Fruit fly (Drosophila melanogaster): ENCODE measurements around the gene CG9663.

Gene CG9663

DNA sequence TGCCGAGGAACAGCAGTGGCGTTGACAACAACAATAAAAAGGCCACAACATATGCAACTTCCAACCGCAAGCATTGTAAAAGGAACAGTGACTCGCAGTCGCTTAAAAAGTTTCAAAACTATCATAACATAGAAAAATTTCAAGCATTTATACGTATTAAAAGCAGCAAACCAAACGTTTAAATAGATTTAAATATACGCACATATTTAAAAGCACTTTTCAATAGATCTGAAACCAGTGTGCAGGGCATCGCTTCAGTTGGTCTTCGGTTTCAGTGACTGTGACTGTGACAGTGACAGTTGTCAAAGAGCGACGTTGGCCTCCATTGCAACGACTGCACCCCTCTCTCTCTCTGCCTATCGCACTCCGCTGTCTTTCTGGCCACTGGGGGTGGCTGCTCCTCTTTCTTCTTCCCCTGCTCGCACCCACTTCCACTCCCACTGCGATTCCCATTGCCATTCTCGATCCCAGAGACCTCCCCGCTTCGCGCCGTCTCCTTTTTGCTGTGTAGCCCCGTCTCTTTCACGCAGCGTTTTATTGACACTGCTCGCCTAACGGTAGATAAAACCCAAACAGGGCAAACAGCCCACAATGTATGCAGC, 45.3 kb upstream of the CG9663 start (continued):
- TF ChIP-seq CG14710 (tag; optimal IDR thresholded peaks at IDR 0.05) = peak; percentile 66
- peak; percentile 95 for TF ChIP-seq ase (GFP tag; IDR thresholded peaks at IDR 0.05)
- peak; percentile 54; the same call in 1 of the 2 replicates for TF ChIP-seq Oaz (GFP tag; IDR thresholded peaks at IDR 0.05)
- TF ChIP-seq dmrt11E (tag; optimal IDR thresholded peaks at IDR 0.05) = peak; percentile 56
- no peak for TF ChIP-seq exex (tag; optimal IDR thresholded peaks at IDR 0.05)
- peak; percentile 32 for TF ChIP-seq lilli (GFP tag; optimal IDR thresholded peaks at IDR 0.05)
- TF ChIP-seq kay (GFP tag; optimal IDR thresholded peaks at IDR 0.05) = peak; percentile 68
- TF ChIP-seq CG16779 (GFP tag; IDR thresholded peaks at IDR 0.05) = no peak; the same call in 1 of the 2 replicates
- peak; percentile 81 for TF ChIP-seq CG7839 (tag; optimal IDR thresholded peaks at IDR 0.05)
- TF ChIP-seq CG14860 (GFP tag; IDR thresholded peaks at IDR 0.05; ENCODE audit: partially characterized antibody) = peak; percentile 60; the same call in 2 of the 3 replicates
- no peak for TF ChIP-seq amos (GFP tag; IDR thresholded peaks at IDR 0.05; ENCODE audit: partially characterized antibody)
- peak; percentile 83 for TF ChIP-seq nau (GFP tag; optimal IDR thresholded peaks at IDR 0.05)
- TF ChIP-seq CG6254 (GFP tag; optimal IDR thresholded peaks at IDR 0.05) = peak; percentile 79
- TF ChIP-seq run (tag; optimal IDR thresholded peaks at IDR 0.05) = peak; percentile 81
- TF ChIP-seq corto (GFP tag; optimal IDR thresholded peaks at IDR 0.05) = peak; percentile 42
- TF ChIP-seq Gsc (GFP tag; IDR thresholded peaks at IDR 0.05) = peak; percentile 77
- no peak for TF ChIP-seq Doc3 (GFP tag; IDR thresholded peaks at IDR 0.05; ENCODE audit: partially characterized antibody)
- peak; percentile 60 for TF ChIP-seq CG6813 (GFP tag; optimal IDR thresholded peaks at IDR 0.05)
- TF ChIP-seq ac (GFP tag; optimal IDR thresholded peaks at IDR 0.05) = no peak
- peak; percentile 96 for TF ChIP-seq gce (GFP tag; IDR thresholded peaks at IDR 0.05)
- TF ChIP-seq Sox102F (GFP tag; optimal IDR thresholded peaks at IDR 0.05) = peak; percentile 95
- TF ChIP-seq BtbVII (GFP tag; optimal IDR thresholded peaks at IDR 0.05) = peak; percentile 33
- TF ChIP-seq HLHmδ (GFP tag; optimal IDR thresholded peaks at IDR 0.05) = no peak
- TF ChIP-seq Abd-B (GFP tag; optimal IDR thresholded peaks at IDR 0.05) = peak; percentile 68
- no peak for TF ChIP-seq CG13296 (GFP tag; optimal IDR thresholded peaks at IDR 0.05)
- peak; percentile 31 for TF ChIP-seq Ets97D (GFP tag; optimal IDR thresholded peaks at IDR 0.05)
- TF ChIP-seq CG4360 (GFP tag; IDR thresholded peaks at IDR 0.05) = peak; percentile 75
- TF ChIP-seq CG6654 (GFP tag; optimal IDR thresholded peaks at IDR 0.05) = peak; percentile 62
- peak; percentile 35 for TF ChIP-seq Deaf1 (tag; optimal IDR thresholded peaks at IDR 0.05)
- peak; percentile 60 for TF ChIP-seq Bdp1 (GFP tag; optimal IDR thresholded peaks at IDR 0.05)
- no peak for TF ChIP-seq mirr (GFP tag; optimal IDR thresholded peaks at IDR 0.05)
- TF ChIP-seq chif (GFP tag; optimal IDR thresholded peaks at IDR 0.05) = peak; percentile 71 to 75
- TF ChIP-seq CG34224 (GFP tag; IDR thresholded peaks at IDR 0.05; ENCODE audit: partially characterized antibody) = no peak
- no peak for TF ChIP-seq p53 (GFP tag; optimal IDR thresholded peaks at IDR 0.05)
- TF ChIP-seq gsb (GFP tag; IDR thresholded peaks at IDR 0.05) = no peak
- peak; percentile 85 for TF ChIP-seq CG10366 (GFP tag; IDR thresholded peaks at IDR 0.05)
- 0 out of 2 replicates have a peak, but pooled peaks have one; percentile 40 for TF ChIP-seq al (GFP tag; IDR thresholded peaks at IDR 0.05)
- TF ChIP-seq hb (GFP tag; IDR thresholded peaks at IDR 0.05; ENCODE audit: partially characterized antibody) = peak; percentile 55; the same call in 2 of the 3 replicates
- no peak for TF ChIP-seq CG33557 (GFP tag; optimal IDR thresholded peaks at IDR 0.05)
- TF ChIP-seq kah (GFP tag; optimal IDR thresholded peaks at IDR 0.05) = peak; percentile 72
- TF ChIP-seq CG1233 (GFP tag; optimal IDR thresholded peaks at IDR 0.05) = peak; percentile 75
- TF ChIP-seq CG7357 (GFP tag; IDR thresholded peaks at IDR 0.05) = peak; percentile 69
- TF ChIP-seq ara (GFP tag; IDR thresholded peaks at IDR 0.05) = peak; percentile 94
- peak; percentile 79; the same call in 2 of the 3 replicates for TF ChIP-seq CG2199 (GFP tag; IDR thresholded peaks at IDR 0.05)
- TF ChIP-seq CG8765 (GFP tag; IDR thresholded peaks at IDR 0.05) = no peak; the same call in 1 of the 2 replicates
- peak; percentile 19 for TF ChIP-seq gcm2 (GFP tag; optimal IDR thresholded peaks at IDR 0.05)
- peak; percentile 39; the same call in 1 of the 2 replicates for TF ChIP-seq Bgb (GFP tag; IDR thresholded peaks at IDR 0.05; ENCODE audit: partially characterized antibody)
- TF ChIP-seq ATbp (GFP tag; optimal IDR thresholded peaks at IDR 0.05) = peak; percentile 92
